Worm (Caenorhabditis elegans) whole organism, L3 larva: ENCODE data around the gene hrg-2.

Experiments used
- R02D3.7 ChIP-seq: fragments of 150-350 bp; optimal IDR thresholded peaks from 2 replicates; lab custom pipeline; 2014; ENCODE audit warnings: missing biosample characterization, missing genetic modification characterization
- ZK546.5 ChIP-seq: sonication (generic microtip); optimal IDR thresholded peaks from 2 replicates; lab custom pipeline; 2017; ENCODE audit warnings: missing biosample characterization, missing genetic modification characterization
- ama-1 ChIP-seq: fragments of 150-350 bp; optimal IDR thresholded peaks from 2 replicates; lab custom pipeline; 2018
- ceh-16 ChIP-seq: sonication (generic microtip); optimal IDR thresholded peaks from 2 replicates; lab custom pipeline; 2017; ENCODE audit warnings: missing biosample characterization, missing genetic modification characterization
- ceh-28 ChIP-seq: fragments of 150-350 bp; optimal IDR thresholded peaks from 2 replicates; lab custom pipeline; 2014; ENCODE audit warnings: missing biosample characterization, missing genetic modification reagents, missing genetic modification characterization
- ceh-82 ChIP-seq: fragments of 150-350 bp; optimal IDR thresholded peaks from 2 replicates; lab custom pipeline; 2014; ENCODE audit warnings: missing biosample characterization, missing genetic modification characterization
- egl-27 ChIP-seq: sonication (generic microtip); optimal IDR thresholded peaks from 4 replicates; lab custom pipeline; 2017; ENCODE audit warnings: missing biosample characterization, missing genetic modification reagents, missing genetic modification characterization
- egl-5 ChIP-seq: fragments of 150-350 bp; optimal IDR thresholded peaks from 2 replicates; lab custom pipeline; 2017; ENCODE audit warnings: missing biosample characterization, missing genetic modification reagents, missing genetic modification characterization, inconsistent platforms
- elt-1 ChIP-seq: fragments of 150-350 bp; optimal IDR thresholded peaks from 2 replicates; lab custom pipeline; 2014; ENCODE audit warnings: missing biosample characterization, missing genetic modification characterization
- elt-2 ChIP-seq: sonication (generic microtip); optimal IDR thresholded peaks from 2 replicates; lab custom pipeline; 2016; ENCODE audit warnings: missing genetic modification reagents, mild to moderate bottlenecking, missing genetic modification characterization, missing compliant biosample characterization
- eor-1 ChIP-seq, 2 experiments: fragments of 150-350 bp; optimal IDR thresholded peaks; 2 replicates each; lab custom pipeline; 2014 to 2018; ENCODE audit warnings: missing biosample characterization in 2 of 2, missing genetic modification characterization in 2 of 2
- fkh-2 ChIP-seq: fragments of 150-350 bp; optimal IDR thresholded peaks from 2 replicates; lab custom pipeline; 2014; ENCODE audit warnings: missing biosample characterization, missing genetic modification reagents, missing genetic modification characterization
- fos-1 ChIP-seq: fragments of 150-350 bp; optimal IDR thresholded peaks from 2 replicates; lab custom pipeline; 2014; ENCODE audit warnings: missing biosample characterization, missing genetic modification characterization
- hmg-11 ChIP-seq: sonication (generic microtip); optimal IDR thresholded peaks from 2 replicates; lab custom pipeline; 2016; ENCODE audit warnings: missing genetic modification characterization, missing compliant biosample characterization
- jun-1 ChIP-seq: fragments of 150-350 bp; optimal IDR thresholded peaks from 2 replicates; lab custom pipeline; 2014; ENCODE audit warnings: missing biosample characterization, missing genetic modification reagents, missing genetic modification characterization
- lin-15B ChIP-seq: fragments of 150-350 bp; optimal IDR thresholded peaks from 2 replicates; lab custom pipeline; 2014; ENCODE audit warnings: missing biosample characterization, missing genetic modification characterization
- lin-39 ChIP-seq: fragments of 150-350 bp; optimal IDR thresholded peaks from 2 replicates; lab custom pipeline; 2018; ENCODE audit warnings: missing biosample characterization, missing genetic modification reagents, missing genetic modification characterization
- lsy-12 ChIP-seq: sonication (generic microtip); optimal IDR thresholded peaks from 2 replicates; lab custom pipeline; 2016; ENCODE audit warnings: mild to moderate bottlenecking, missing genetic modification characterization, missing compliant biosample characterization
- mdl-1 ChIP-seq: fragments of 150-350 bp; optimal IDR thresholded peaks from 2 replicates; lab custom pipeline; 2014; ENCODE audit warnings: missing biosample characterization, missing genetic modification characterization
- mml-1 ChIP-seq: fragments of 150-350 bp; sonication (generic microtip); optimal IDR thresholded peaks from 3 replicates; lab custom pipeline; 2014; ENCODE audit warnings: missing biosample characterization, missing genetic modification characterization
- nfya-1 ChIP-seq: sonication (generic microtip); optimal IDR thresholded peaks from 2 replicates; lab custom pipeline; 2017; ENCODE audit warnings: missing genetic modification characterization, mild to moderate bottlenecking, missing compliant biosample characterization, antibody characterized with exemption, moderate library complexity; ENCODE audit not compliant: insufficient read depth
- nhr-11 ChIP-seq: fragments of 150-350 bp; optimal IDR thresholded peaks from 2 replicates; lab custom pipeline; 2014; ENCODE audit warnings: missing biosample characterization, missing genetic modification characterization
- nhr-12 ChIP-seq: fragments of 150-350 bp; optimal IDR thresholded peaks from 2 replicates; lab custom pipeline; 2014; ENCODE audit warnings: missing biosample characterization, missing genetic modification characterization
- nhr-237 ChIP-seq: fragments of 150-350 bp; optimal IDR thresholded peaks from 2 replicates; lab custom pipeline; 2014; ENCODE audit warnings: missing biosample characterization, missing genetic modification characterization
- nhr-28 ChIP-seq: fragments of 150-350 bp; optimal IDR thresholded peaks from 2 replicates; lab custom pipeline; 2014; ENCODE audit warnings: missing biosample characterization, missing genetic modification characterization
- nhr-43 ChIP-seq: sonication (generic microtip); optimal IDR thresholded peaks from 2 replicates; lab custom pipeline; 2016; ENCODE audit warnings: mild to moderate bottlenecking, missing genetic modification characterization, missing compliant biosample characterization; ENCODE audit not compliant: poor library complexity, severe bottlenecking
- nhr-76 ChIP-seq: fragments of 150-350 bp; sonication (generic microtip); optimal IDR thresholded peaks from 5 replicates; lab custom pipeline; 2014; ENCODE audit warnings: missing biosample characterization, missing genetic modification characterization
- nhr-77 ChIP-seq: fragments of 150-350 bp; optimal IDR thresholded peaks from 2 replicates; lab custom pipeline; 2014; ENCODE audit warnings: missing biosample characterization, missing genetic modification characterization
- pha-4 ChIP-seq: fragments of 150-350 bp; optimal IDR thresholded peaks from 2 replicates; lab custom pipeline; 2014; ENCODE audit warnings: missing biosample characterization, missing genetic modification reagents, missing genetic modification characterization
- pqm-1 ChIP-seq: fragments of 150-350 bp; optimal IDR thresholded peaks from 2 replicates; lab custom pipeline; 2017; ENCODE audit warnings: missing biosample characterization, missing genetic modification characterization, inconsistent platforms
- sea-2 ChIP-seq: fragments of 150-350 bp; sonication (generic microtip); optimal IDR thresholded peaks from 4 replicates; lab custom pipeline; 2014; ENCODE audit warnings: missing biosample characterization, missing genetic modification reagents, missing genetic modification characterization
- tbx-2 ChIP-seq: sonication (generic microtip); optimal IDR thresholded peaks from 2 replicates; lab custom pipeline; 2016; ENCODE audit warnings: mild to moderate bottlenecking, missing genetic modification characterization, missing compliant biosample characterization
- unc-39 ChIP-seq: sonication (generic microtip); optimal IDR thresholded peaks from 4 replicates; lab custom pipeline; 2017; ENCODE audit warnings: missing biosample characterization, missing genetic modification characterization
- unc-62 ChIP-seq: fragments of 150-350 bp; sonication (generic microtip); optimal IDR thresholded peaks from 4 replicates; lab custom pipeline; 2014; ENCODE audit warnings: missing biosample characterization, missing genetic modification reagents, missing genetic modification characterization
- ztf-11 ChIP-seq: fragments of 150-350 bp; optimal IDR thresholded peaks from 2 replicates; lab custom pipeline; 2014; ENCODE audit warnings: missing biosample characterization, missing genetic modification characterization
- ztf-4 ChIP-seq: fragments of 150-350 bp; optimal IDR thresholded peaks from 2 replicates; lab custom pipeline; 2014; ENCODE audit warnings: missing biosample characterization, missing genetic modification characterization

hrg-2 gene

DNA sequence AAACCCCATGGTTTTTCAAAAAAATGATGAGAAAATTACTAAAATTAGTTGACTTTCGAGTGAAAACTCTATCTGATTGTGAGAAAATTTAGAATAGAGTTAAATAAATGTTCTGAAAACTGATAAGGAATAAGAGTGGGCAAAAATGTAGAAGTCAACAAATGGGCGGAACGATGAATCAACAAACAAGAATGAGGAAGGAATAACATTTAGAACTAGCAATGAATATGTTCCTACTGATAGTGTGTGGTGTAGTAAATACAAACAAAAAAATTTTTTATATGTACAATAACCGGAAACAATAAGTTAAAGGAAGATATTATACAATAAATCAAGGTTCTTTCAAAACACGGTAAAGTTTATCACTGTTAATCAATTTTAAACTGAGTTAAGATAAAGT lies 33.4 kb upstream of the hrg-2 start, which contains the start of gene pals-39:
Gene pals-39, minus strand, starts transcription at position 101 of the 400 bp plus-strand sequence.
- peak; percentile 39 for TF ChIP-seq pha-4
- no peak for TF ChIP-seq lin-15B (tag; lab: Kevin White, UChicago)
- no peak for TF ChIP-seq R02D3.7 (tag; lab: Kevin White, UChicago)
- peak; percentile 30 for TF ChIP-seq pqm-1
- no peak for TF ChIP-seq mml-1 (tag; lab: Kevin White, UChicago)

ce11 chrV:12441420-12441819 lies 31.1 kb upstream of the hrg-2 start, which contains the start of gene pals-37:
Gene pals-37 (minus strand): TSS chrV:12441520.
- TF ChIP-seq pha-4: no peak
- no peak for TF ChIP-seq hmg-11 (tag; lab: Kevin White, UChicago)
- TF ChIP-seq egl-5 (tag; lab: Kevin White, UChicago): no peak
- TF ChIP-seq tbx-2 (tag; lab: Kevin White, UChicago): no peak
- TF ChIP-seq R02D3.7 (tag; lab: Kevin White, UChicago): no peak
- no peak for TF ChIP-seq ceh-16 (tag; lab: Kevin White, UChicago)
- no peak for TF ChIP-seq fkh-2
- TF ChIP-seq lin-15B (tag; lab: Kevin White, UChicago): no peak
- no peak for TF ChIP-seq sea-2 (GFP tag; lab: Kevin White, UChicago)
- TF ChIP-seq nhr-76 (tag; lab: Kevin White, UChicago): no peak
- no peak for TF ChIP-seq ztf-11 (tag; lab: Kevin White, UChicago)
- TF ChIP-seq elt-1 (tag; lab: Kevin White, UChicago): no peak
- TF ChIP-seq, all 47 proteins: peak for 0

DNA sequence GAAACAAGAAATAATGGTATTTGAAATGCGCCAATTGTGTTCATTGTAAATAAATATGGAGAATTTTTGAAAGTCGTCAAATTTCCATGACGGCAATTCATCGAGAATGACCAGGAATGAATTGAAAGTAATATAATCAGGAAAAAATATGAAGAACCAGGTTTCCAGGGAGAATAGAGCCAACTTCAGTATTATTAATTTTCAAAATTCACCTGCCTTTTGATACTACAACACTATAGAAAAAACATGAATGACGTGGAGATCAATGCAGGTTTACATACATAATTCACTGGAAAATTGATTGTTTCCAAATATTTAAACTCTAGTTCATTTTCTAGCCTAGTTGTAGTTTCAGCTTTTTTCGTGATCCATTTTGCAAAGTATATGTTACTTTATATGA lies 23.4 kb upstream of the hrg-2 start, which contains the start of gene srh-25:
Gene srh-25, minus strand, starts transcription at position 101 of the 400 bp plus-strand sequence.
- no peak for TF ChIP-seq ztf-4 (tag; lab: Kevin White, UChicago)

DNA sequence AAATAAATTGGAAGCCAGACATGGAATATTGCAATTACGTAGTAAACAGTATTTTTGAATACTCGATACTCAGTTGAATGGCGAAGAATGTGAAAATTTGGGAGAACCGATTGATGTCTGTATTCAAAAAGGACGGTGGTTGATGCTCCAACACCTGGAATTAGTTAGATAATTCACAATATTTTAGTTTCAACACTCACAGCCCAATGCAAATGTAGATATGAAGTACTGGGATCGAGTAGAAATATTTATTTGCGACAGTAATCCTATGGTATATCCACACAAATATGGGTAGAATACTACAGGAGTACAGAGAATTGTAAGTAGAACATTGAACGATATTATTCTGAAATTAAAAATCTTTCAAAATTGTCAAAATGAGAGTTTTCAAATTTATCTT lies 22.8 kb upstream of the hrg-2 start:
- TF ChIP-seq lin-15B (tag; lab: Kevin White, UChicago) (no peak), lin-39 (tag; lab: Kevin White, UChicago) (no peak), jun-1 (tag; lab: Kevin White, UChicago) (no peak), fos-1 (tag; lab: Kevin White, UChicago) (no peak), nhr-77 (tag; lab: Kevin White, UChicago) (no peak), ztf-4 (tag; lab: Kevin White, UChicago) (no peak), elt-1 (tag; lab: Kevin White, UChicago) (no peak), fkh-2 (no peak), nhr-12 (tag; lab: Kevin White, UChicago) (no peak), egl-27 (tag; lab: Kevin White, UChicago) (no peak), nhr-43 (tag; lab: Kevin White, UChicago) (no peak), R02D3.7 (tag; lab: Kevin White, UChicago) (no peak), unc-62 (no peak)

DNA sequence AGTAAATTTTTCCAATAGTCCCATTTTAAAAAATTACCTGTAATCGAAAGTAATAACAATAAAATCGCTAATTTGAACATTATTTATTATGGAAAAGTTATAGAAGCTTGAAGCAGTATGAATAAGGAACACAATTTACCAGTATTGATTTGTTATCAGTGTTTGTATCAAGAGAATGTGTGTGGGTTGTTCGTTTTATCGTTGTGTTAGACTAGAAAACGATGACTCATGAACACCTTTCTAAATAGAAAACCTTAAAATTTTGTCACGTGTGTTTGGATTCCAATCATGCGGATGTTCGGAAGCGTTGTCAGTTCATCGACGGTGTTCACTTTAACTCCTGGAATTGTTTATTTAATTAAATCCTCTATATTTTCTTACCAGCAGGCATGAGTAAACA lies 21.8 kb upstream of the hrg-2 start, which contains the start of gene C54D10.13:
Gene C54D10.13, minus strand, starts transcription at position 179 of the 400 bp plus-strand sequence.
- peak; percentile 48 for TF ChIP-seq elt-2 (tag; lab: Kevin White, UChicago)
- peak; percentile 62 for TF ChIP-seq pqm-1
- no peak for TF ChIP-seq ztf-4 (tag; lab: Kevin White, UChicago)

DNA sequence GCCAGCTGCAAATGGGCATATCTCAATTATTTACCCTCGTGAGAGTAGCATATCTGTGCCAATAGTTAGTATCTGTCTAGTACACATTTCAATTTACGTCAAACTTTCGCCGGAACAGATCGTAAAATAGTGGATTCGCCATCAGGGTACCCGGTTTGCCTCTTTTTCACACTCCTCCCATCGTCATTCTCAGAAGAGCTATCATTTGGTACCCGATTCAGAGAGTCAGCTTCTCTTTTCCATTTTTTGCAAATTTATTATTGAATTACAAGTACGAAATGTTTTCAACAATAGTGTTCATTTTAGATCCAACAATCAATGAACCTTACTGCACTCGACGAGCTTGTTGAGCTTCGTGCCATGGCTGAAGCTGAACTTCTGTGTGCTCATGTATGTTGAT lies 18.7 kb upstream of the hrg-2 start, which contains the start of gene C54D10.5:
Gene C54D10.5, plus strand, starts transcription at position 301 of the 400 bp plus-strand sequence.
- no peak for TF ChIP-seq ceh-28
- no peak for TF ChIP-seq tbx-2 (tag; lab: Kevin White, UChicago)
- TF ChIP-seq nhr-28 (tag; lab: Kevin White, UChicago): no peak

DNA sequence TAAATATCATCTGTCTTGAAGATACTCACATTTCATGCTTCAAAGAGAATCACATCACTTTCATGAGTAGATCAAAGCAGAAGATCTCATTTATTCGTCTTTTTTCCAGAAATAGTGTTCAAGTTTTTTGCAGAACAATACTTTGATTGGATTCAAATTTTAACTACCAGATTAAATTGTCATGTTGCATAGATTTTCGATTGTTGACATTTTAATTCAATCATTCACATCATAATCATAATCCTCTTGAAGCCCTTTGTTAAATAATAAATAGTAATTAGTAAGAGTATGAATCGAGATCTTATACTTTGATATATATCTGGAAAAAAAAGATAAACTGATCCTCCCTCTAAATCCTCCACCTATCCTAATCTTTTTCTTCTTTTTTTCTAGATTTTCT lies 17.5 kb upstream of the hrg-2 start:
- TF ChIP-seq pqm-1: no peak
- TF ChIP-seq, all 47 proteins: peak for 0

- TF ChIP-seq egl-27 (tag; lab: Kevin White, UChicago) (no peak), mdl-1 (tag; lab: Kevin White, UChicago) (no peak), nfya-1 (no peak), fos-1 (tag; lab: Kevin White, UChicago) (no peak), nhr-237 (tag; lab: Kevin White, UChicago) (no peak), ZK546.5 (tag; lab: Kevin White, UChicago) (no peak), nhr-28 (tag; lab: Kevin White, UChicago) (no peak), ceh-82 (tag; lab: Kevin White, UChicago) (no peak), nhr-76 (tag; lab: Kevin White, UChicago) (no peak), nhr-11 (tag; lab: Kevin White, UChicago) (no peak), hmg-11 (tag; lab: Kevin White, UChicago) (no peak), lsy-12 (no peak), ztf-11 (tag; lab: Kevin White, UChicago) (no peak), eor-1 (tag; optimal IDR thresholded peaks at IDR 0.05; lab: Kevin White, UChicago) (no peak), unc-39 (tag; lab: Kevin White, UChicago) (no peak), lin-39 (tag; lab: Kevin White, UChicago) (no peak), egl-5 (tag; lab: Kevin White, UChicago) (no peak), ama-1 (lab: Kevin White, UChicago) (no peak)
Observed at ce11 chrV:12421360-12421759, 11.0 kb upstream of the hrg-2 start.
